Fruit fly (Drosophila melanogaster) Kc167 (cell line): ENCODE data around the gene Dscam3.

Experiments used
- Sin3A ChIP-seq: fragments of >200 bp; optimal IDR thresholded peaks from 2 replicates; lab custom pipeline; 2018; ENCODE audit warnings: missing external identifiers
- h ChIP-seq: fragments of >200 bp; optimal IDR thresholded peaks from 3 replicates; lab custom pipeline; 2018; ENCODE audit warnings: missing external identifiers
- insv ChIP-seq: fragments of >200 bp; optimal IDR thresholded peaks from 3 replicates; lab custom pipeline; 2018; ENCODE audit warnings: missing external identifiers
- psq ChIP-seq: fragments of >200 bp; optimal IDR thresholded peaks from 2 replicates; lab custom pipeline; 2017; ENCODE audit warnings: missing external identifiers
- ttk ChIP-seq: sonication (Bioruptor generic); optimal IDR thresholded peaks from 2 replicates; lab custom pipeline; 2017; ENCODE audit warnings: missing external identifiers

DNA sequence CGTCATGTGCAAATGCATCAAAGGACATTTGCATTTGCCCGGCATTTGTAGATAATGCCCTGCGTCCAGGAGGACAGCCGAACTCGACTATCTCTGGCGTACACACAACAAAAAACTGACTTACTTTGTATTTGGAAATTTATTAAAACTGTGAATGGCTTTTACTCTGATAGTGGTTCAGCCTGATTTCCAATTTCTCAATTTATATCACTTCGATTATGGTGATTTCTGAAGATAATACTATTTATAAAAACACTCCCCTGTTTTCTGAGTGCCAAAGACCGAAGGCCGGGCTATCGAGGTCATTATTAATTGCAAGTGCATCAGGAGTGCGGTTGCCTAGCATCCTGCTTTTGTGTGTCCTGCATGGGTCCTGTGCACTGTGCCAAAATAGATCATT, 34.5 kb downstream of the Dscam3 start:
- no peak for TF ChIP-seq h (lab: Kevin White, UChicago)
- TF ChIP-seq ttk (lab: Kevin White, UChicago): no peak
- TF ChIP-seq Sin3A: no peak
- no peak for TF ChIP-seq psq
- no peak for TF ChIP-seq insv (lab: Kevin White, UChicago)
